Worm (Caenorhabditis elegans) whole organism, mixed stage, embryonic: ENCODE data around the gene T25D3.4.
A peak's percentile ranks its signal among the peaks of the same experiment; 100 is the strongest.

Experiments used
- M03D4.4 ChIP-seq: sonication (generic microtip); optimal IDR thresholded peaks from 2 replicates; lab custom pipeline; 2017; ENCODE audit warnings: mild to moderate bottlenecking, missing genetic modification characterization, missing compliant biosample characterization
- bed-3 ChIP-seq: fragments of 200-800 bp; sonication (Bioruptor generic); optimal IDR thresholded peaks from 3 replicates; lab custom pipeline; 2018; ENCODE audit warnings: mild to moderate bottlenecking, missing genetic modification characterization, moderate library complexity, missing compliant biosample characterization
- blmp-1 ChIP-seq: fragments of 150-350 bp; optimal IDR thresholded peaks from 2 replicates; lab custom pipeline; 2014; ENCODE audit warnings: missing biosample characterization, missing genetic modification characterization
- ceh-39 ChIP-seq: fragments of 150-350 bp; optimal IDR thresholded peaks from 2 replicates; lab custom pipeline; 2014; ENCODE audit warnings: missing biosample characterization, missing genetic modification characterization
- ceh-43 ChIP-seq: fragments of 200-800 bp; sonication (Bioruptor generic); optimal IDR thresholded peaks from 2 replicates; lab custom pipeline; 2018; ENCODE audit warnings: mild to moderate bottlenecking, missing genetic modification characterization, moderate library complexity, missing compliant biosample characterization
- ceh-83 ChIP-seq: fragments of 200-800 bp; sonication (Bioruptor generic); optimal IDR thresholded peaks from 2 replicates; lab custom pipeline; 2018; ENCODE audit warnings: mild to moderate bottlenecking, missing genetic modification characterization, missing compliant biosample characterization
- ces-1 ChIP-seq: fragments of 150-350 bp; optimal IDR thresholded peaks from 2 replicates; lab custom pipeline; 2014; ENCODE audit warnings: missing biosample characterization, missing genetic modification reagents, missing genetic modification characterization
- cnd-1 ChIP-seq: fragments of 200-800 bp; sonication (Bioruptor generic); optimal IDR thresholded peaks from 2 replicates; lab custom pipeline; 2018; ENCODE audit warnings: mild to moderate bottlenecking, missing genetic modification characterization, missing compliant biosample characterization
- drap-1 ChIP-seq: fragments of 200-800 bp; sonication (Bioruptor generic); optimal IDR thresholded peaks from 3 replicates; lab custom pipeline; 2018; ENCODE audit warnings: mild to moderate bottlenecking, missing genetic modification characterization, missing compliant biosample characterization
- elt-1 ChIP-seq: sonication (generic microtip); optimal IDR thresholded peaks from 2 replicates; lab custom pipeline; 2017; ENCODE audit warnings: missing genetic modification characterization, mild to moderate bottlenecking, missing compliant biosample characterization, antibody characterized with exemption, moderate library complexity, borderline replicate concordance; ENCODE audit not compliant: insufficient read depth
- elt-3 ChIP-seq: fragments of 150-350 bp; optimal IDR thresholded peaks from 2 replicates; lab custom pipeline; 2014; ENCODE audit warnings: missing biosample characterization, missing genetic modification characterization
- ham-2 ChIP-seq: fragments of 200-800 bp; sonication (Bioruptor generic); optimal IDR thresholded peaks from 2 replicates; lab custom pipeline; 2018; ENCODE audit warnings: mild to moderate bottlenecking, missing genetic modification characterization, missing compliant biosample characterization
- hlh-1 ChIP-seq: fragments of 150-350 bp; optimal IDR thresholded peaks from 2 replicates; lab custom pipeline; 2014; ENCODE audit warnings: missing biosample characterization, missing genetic modification reagents, missing genetic modification characterization
- lin-13 ChIP-seq: fragments of 150-350 bp; optimal IDR thresholded peaks from 2 replicates; lab custom pipeline; 2014; ENCODE audit warnings: missing biosample characterization, missing genetic modification characterization
- lin-32 ChIP-seq: fragments of 200-800 bp; sonication (Bioruptor generic); optimal IDR thresholded peaks from 2 replicates; lab custom pipeline; 2018; ENCODE audit warnings: mild to moderate bottlenecking, missing genetic modification characterization, missing compliant biosample characterization
- lsy-2 ChIP-seq: fragments of 150-350 bp; optimal IDR thresholded peaks from 2 replicates; lab custom pipeline; 2014; ENCODE audit warnings: missing biosample characterization, missing genetic modification characterization
- mab-5 ChIP-seq: fragments of 150-350 bp; optimal IDR thresholded peaks from 2 replicates; lab custom pipeline; 2014; ENCODE audit warnings: missing biosample characterization, missing genetic modification characterization
- mep-1 ChIP-seq: fragments of 150-350 bp; optimal IDR thresholded peaks from 2 replicates; lab custom pipeline; 2017; ENCODE audit warnings: missing biosample characterization, missing genetic modification reagents, missing genetic modification characterization, inconsistent platforms
- mls-2 ChIP-seq: sonication (generic microtip); optimal IDR thresholded peaks from 2 replicates; lab custom pipeline; 2016; ENCODE audit warnings: mild to moderate bottlenecking, missing genetic modification characterization, moderate library complexity, missing compliant biosample characterization
- nhr-12 ChIP-seq: fragments of 150-350 bp; optimal IDR thresholded peaks from 2 replicates; lab custom pipeline; 2014; ENCODE audit warnings: missing biosample characterization, missing genetic modification characterization
- nhr-2 ChIP-seq: fragments of 150-350 bp; optimal IDR thresholded peaks from 2 replicates; lab custom pipeline; 2014; ENCODE audit warnings: missing biosample characterization, missing genetic modification characterization
- nhr-237 ChIP-seq: fragments of 150-350 bp; optimal IDR thresholded peaks from 2 replicates; lab custom pipeline; 2014; ENCODE audit warnings: missing biosample characterization, missing genetic modification characterization
- nhr-28 ChIP-seq: fragments of 150-350 bp; optimal IDR thresholded peaks from 2 replicates; lab custom pipeline; 2014; ENCODE audit warnings: missing biosample characterization, missing genetic modification characterization
- nhr-76 ChIP-seq: sonication (generic microtip); optimal IDR thresholded peaks from 2 replicates; lab custom pipeline; 2017; ENCODE audit warnings: missing biosample characterization, missing genetic modification characterization
- pha-4 ChIP-seq: fragments of 150-350 bp; optimal IDR thresholded peaks from 2 replicates; lab custom pipeline; 2018; ENCODE audit warnings: missing biosample characterization, missing genetic modification reagents, missing genetic modification characterization
- sem-2 ChIP-seq: fragments of 200-800 bp; sonication (Bioruptor generic); optimal IDR thresholded peaks from 2 replicates; lab custom pipeline; 2018; ENCODE audit warnings: mild to moderate bottlenecking, missing genetic modification characterization, missing compliant biosample characterization
- snpc-4 ChIP-seq: fragments of 150-350 bp; optimal IDR thresholded peaks from 2 replicates; lab custom pipeline; 2014; ENCODE audit warnings: missing biosample characterization, missing genetic modification characterization
- unc-120 ChIP-seq: sonication (generic microtip); optimal IDR thresholded peaks from 2 replicates; lab custom pipeline; 2017; ENCODE audit warnings: missing genetic modification characterization, missing compliant biosample characterization; ENCODE audit not compliant: poor library complexity, severe bottlenecking
- unc-39 ChIP-seq: fragments of 150-350 bp; optimal IDR thresholded peaks from 2 replicates; lab custom pipeline; 2014; ENCODE audit warnings: missing biosample characterization, missing genetic modification characterization
- unc-62 ChIP-seq: fragments of 150-350 bp; optimal IDR thresholded peaks from 2 replicates; lab custom pipeline; 2014; ENCODE audit warnings: missing biosample characterization, missing genetic modification reagents, missing genetic modification characterization
- zip-8 ChIP-seq: fragments of 150-350 bp; optimal IDR thresholded peaks from 2 replicates; lab custom pipeline; 2014; ENCODE audit warnings: missing biosample characterization, missing genetic modification characterization

The T25D3.4 gene

ce11 chrII:121121-121520 is 25.9 kb upstream of the T25D3.4 start, which contains the start of gene K10B4.3:
K10B4.3 (minus strand) TSS chrII:121221.
- no peak for TF ChIP-seq elt-3 (tag; lab: Kevin White, UChicago)
- TF ChIP-seq ham-2 (GFP tag; lab: Kevin White, UChicago) = no peak
- TF ChIP-seq ces-1 (GFP tag; lab: Kevin White, UChicago) = no peak
- no peak for TF ChIP-seq ceh-83
- TF ChIP-seq lin-32 (GFP tag; lab: Kevin White, UChicago) = no peak
- TF ChIP-seq drap-1 (GFP tag; lab: Kevin White, UChicago) = no peak
- no peak for TF ChIP-seq lin-13 (tag; lab: Kevin White, UChicago)
- TF ChIP-seq unc-39 = no peak
- no peak for TF ChIP-seq snpc-4 (tag; lab: Kevin White, UChicago)
- TF ChIP-seq ceh-43 (GFP tag; lab: Kevin White, UChicago) = no peak
- no peak for TF ChIP-seq bed-3 (GFP tag; lab: Kevin White, UChicago)
- TF ChIP-seq sem-2 (GFP tag; lab: Kevin White, UChicago) = no peak

- TF ChIP-seq mep-1 (tag; lab: Kevin White, UChicago) (no peak), nhr-2 (tag; lab: Kevin White, UChicago) (peak; percentile 75)
- TF ChIP-seq, all 35 proteins: peak for 1
Observed at ce11 chrII:122008-122407, 25.0 kb upstream of the T25D3.4 start.

- TF ChIP-seq mls-2 (no peak), unc-39 (no peak), ham-2 (GFP tag; lab: Kevin White, UChicago) (no peak), blmp-1 (tag; lab: Kevin White, UChicago) (no peak), ceh-39 (no peak), hlh-1 (tag; lab: Kevin White, UChicago) (no peak), unc-62 (no peak), ces-1 (GFP tag; lab: Kevin White, UChicago) (no peak), cnd-1 (no peak), ceh-83 (no peak)
Observed at ce11 chrII:122494-122893, 24.5 kb upstream of the T25D3.4 start.

ce11 chrII:124904-125303 is 22.1 kb upstream of the T25D3.4 start, which contains the start of gene nmur-2:
nmur-2 (minus strand) TSS chrII:125004.
- TF ChIP-seq nhr-12 (tag; lab: Kevin White, UChicago) (no peak), M03D4.4 (tag; lab: Kevin White, UChicago) (no peak), nhr-76 (no peak), unc-62 (no peak), ham-2 (GFP tag; lab: Kevin White, UChicago) (no peak)
- TF ChIP-seq, all 35 proteins: peak for 0

- no peak for TF ChIP-seq unc-39
- no peak for TF ChIP-seq drap-1 (GFP tag; lab: Kevin White, UChicago)
- no peak for TF ChIP-seq unc-62
- no peak for TF ChIP-seq elt-1
- TF ChIP-seq cnd-1 = no peak
- no peak for TF ChIP-seq pha-4 (tag; lab: Kevin White, UChicago)
- TF ChIP-seq nhr-237 (tag; lab: Kevin White, UChicago) = no peak
- TF ChIP-seq lsy-2 (tag; lab: Kevin White, UChicago) = no peak
- TF ChIP-seq M03D4.4 (tag; lab: Kevin White, UChicago) = no peak
- no peak for TF ChIP-seq mab-5 (tag; lab: Kevin White, UChicago)
- no peak for TF ChIP-seq unc-120 (tag; lab: Kevin White, UChicago)
- TF ChIP-seq snpc-4 (tag; lab: Kevin White, UChicago) = no peak
Observed at ce11 chrII:128929-129328, 18.1 kb upstream of the T25D3.4 start, which contains the start of gene srd-3. srd-3 (minus strand) TSS chrII:129029.

- TF ChIP-seq nhr-28 (tag; lab: Kevin White, UChicago) (no peak), unc-39 (no peak), bed-3 (GFP tag; lab: Kevin White, UChicago) (no peak), zip-8 (no peak), ces-1 (GFP tag; lab: Kevin White, UChicago) (no peak), M03D4.4 (tag; lab: Kevin White, UChicago) (no peak), elt-3 (tag; lab: Kevin White, UChicago) (no peak), mep-1 (tag; lab: Kevin White, UChicago) (no peak), ceh-83 (no peak), pha-4 (tag; lab: Kevin White, UChicago) (no peak), nhr-2 (tag; lab: Kevin White, UChicago) (no peak), nhr-12 (tag; lab: Kevin White, UChicago) (no peak), ceh-43 (GFP tag; lab: Kevin White, UChicago) (no peak), lin-32 (GFP tag; lab: Kevin White, UChicago) (no peak), ham-2 (GFP tag; lab: Kevin White, UChicago) (no peak)
- TF ChIP-seq, all 35 proteins: peak for 0
Observed at ce11 chrII:129770-130169, 17.3 kb upstream of the T25D3.4 start.
